Worm (Caenorhabditis elegans) whole organism, L2 larva: Measurements from ENCODE around the gene Y38C1AA.1.

Source experiments
- C34F6.9 ChIP-seq: fragments of 150-350 bp; optimal IDR thresholded peaks from 2 replicates; lab custom pipeline; 2014; ENCODE audit warnings: missing biosample characterization, missing genetic modification characterization
- F13H6.1 ChIP-seq: sonication (generic microtip); optimal IDR thresholded peaks from 2 replicates; lab custom pipeline; 2016; ENCODE audit warnings: missing genetic modification characterization, missing compliant biosample characterization
- R02D3.7 ChIP-seq: fragments of 150-350 bp; optimal IDR thresholded peaks from 2 replicates; lab custom pipeline; 2014; ENCODE audit warnings: missing biosample characterization, missing genetic modification characterization
- Y55F3AM.14 ChIP-seq: fragments of 200-800 bp; sonication (Bioruptor generic); optimal IDR thresholded peaks from 2 replicates; lab custom pipeline; 2018; ENCODE audit warnings: mild to moderate bottlenecking, missing genetic modification characterization, missing compliant biosample characterization
- ZK546.5 ChIP-seq: sonication (generic microtip); optimal IDR thresholded peaks from 2 replicates; lab custom pipeline; 2017; ENCODE audit warnings: missing biosample characterization, missing genetic modification characterization
- alr-1 ChIP-seq: fragments of 150-350 bp; optimal IDR thresholded peaks from 2 replicates; lab custom pipeline; 2014; ENCODE audit warnings: missing biosample characterization, missing genetic modification characterization
- aly-2 ChIP-seq: fragments of 150-350 bp; optimal IDR thresholded peaks from 2 replicates; lab custom pipeline; 2014; ENCODE audit warnings: missing biosample characterization, missing genetic modification characterization
- ama-1 ChIP-seq: fragments of 150-350 bp; optimal IDR thresholded peaks from 2 replicates; lab custom pipeline; 2018; ENCODE audit warnings: inconsistent platforms
- blmp-1 ChIP-seq: sonication (generic microtip); optimal IDR thresholded peaks from 2 replicates; lab custom pipeline; 2017; ENCODE audit warnings: missing genetic modification characterization, mild to moderate bottlenecking, missing compliant biosample characterization, antibody characterized with exemption, moderate library complexity; ENCODE audit not compliant: insufficient read depth
- ceh-16 ChIP-seq: fragments of 150-350 bp; optimal IDR thresholded peaks from 2 replicates; lab custom pipeline; 2014; ENCODE audit warnings: missing biosample characterization, missing genetic modification characterization
- ceh-82 ChIP-seq: fragments of 150-350 bp; optimal IDR thresholded peaks from 2 replicates; lab custom pipeline; 2014; ENCODE audit warnings: missing biosample characterization, missing genetic modification characterization
- crh-2 ChIP-seq: sonication (generic microtip); optimal IDR thresholded peaks from 2 replicates; lab custom pipeline; 2017; ENCODE audit warnings: missing biosample characterization, missing genetic modification characterization
- dmd-4 ChIP-seq: sonication (generic microtip); optimal IDR thresholded peaks from 2 replicates; lab custom pipeline; 2017; ENCODE audit warnings: missing biosample characterization, missing genetic modification characterization
- egl-27 ChIP-seq: sonication (generic microtip); optimal IDR thresholded peaks from 3 replicates; lab custom pipeline; 2017; ENCODE audit warnings: missing biosample characterization, missing genetic modification reagents, missing genetic modification characterization
- elt-1 ChIP-seq: fragments of 150-350 bp; optimal IDR thresholded peaks from 2 replicates; lab custom pipeline; 2014; ENCODE audit warnings: missing biosample characterization, missing genetic modification characterization
- elt-3 ChIP-seq: sonication (generic microtip); optimal IDR thresholded peaks from 2 replicates; lab custom pipeline; 2017; ENCODE audit warnings: missing biosample characterization, missing genetic modification characterization
- fos-1 ChIP-seq: fragments of 150-350 bp; optimal IDR thresholded peaks from 2 replicates; lab custom pipeline; 2014; ENCODE audit warnings: missing biosample characterization, missing genetic modification characterization
- gmeb-1 ChIP-seq: fragments of 150-350 bp; optimal IDR thresholded peaks from 2 replicates; lab custom pipeline; 2014; ENCODE audit warnings: missing biosample characterization, missing genetic modification characterization
- lin-11 ChIP-seq: fragments of 150-350 bp; sonication (generic microtip); optimal IDR thresholded peaks from 2 replicates; lab custom pipeline; 2014; ENCODE audit warnings: missing biosample characterization, missing genetic modification characterization, inconsistent platforms, mixed read lengths
- lin-13 ChIP-seq: fragments of 150-350 bp; optimal IDR thresholded peaks from 2 replicates; lab custom pipeline; 2014; ENCODE audit warnings: missing biosample characterization, missing genetic modification reagents, missing genetic modification characterization
- lin-39 ChIP-seq: fragments of 150-350 bp; optimal IDR thresholded peaks from 2 replicates; lab custom pipeline; 2014; ENCODE audit warnings: missing biosample characterization, missing genetic modification reagents, missing genetic modification characterization
- lsy-2 ChIP-seq, 2 experiments: fragments of 150-350 bp in 1 of 2; sonication (generic microtip) in 1 of 2; optimal IDR thresholded peaks; 2 replicates each; lab custom pipeline; 2014 to 2017; ENCODE audit warnings: missing biosample characterization in 2 of 2, missing genetic modification characterization in 2 of 2
- mab-5 ChIP-seq: fragments of 150-350 bp; optimal IDR thresholded peaks from 2 replicates; lab custom pipeline; 2014; ENCODE audit warnings: missing biosample characterization, missing genetic modification characterization
- mbf-1 ChIP-seq: sonication (generic microtip); optimal IDR thresholded peaks from 2 replicates; lab custom pipeline; 2017; ENCODE audit warnings: missing biosample characterization, missing genetic modification characterization
- mdl-1 ChIP-seq, 2 experiments: fragments of 150-350 bp in 1 of 2; sonication (generic microtip) in 1 of 2; optimal IDR thresholded peaks; 2 replicates each; lab custom pipeline; 2017; ENCODE audit warnings: missing biosample characterization in 2 of 2, missing genetic modification characterization in 2 of 2
- nhr-10 ChIP-seq: sonication (generic microtip); optimal IDR thresholded peaks from 2 replicates; lab custom pipeline; 2017; ENCODE audit warnings: missing biosample characterization, missing genetic modification characterization
- nhr-11 ChIP-seq: fragments of 150-350 bp; optimal IDR thresholded peaks from 2 replicates; lab custom pipeline; 2014; ENCODE audit warnings: missing biosample characterization, missing genetic modification characterization
- nhr-12 ChIP-seq: fragments of 150-350 bp; optimal IDR thresholded peaks from 2 replicates; lab custom pipeline; 2014; ENCODE audit warnings: missing biosample characterization, missing genetic modification characterization
- nhr-129 ChIP-seq: fragments of 150-350 bp; optimal IDR thresholded peaks from 2 replicates; lab custom pipeline; 2014; ENCODE audit warnings: missing biosample characterization, missing genetic modification characterization
- nhr-21 ChIP-seq: fragments of 150-350 bp; optimal IDR thresholded peaks from 2 replicates; lab custom pipeline; 2014; ENCODE audit warnings: missing biosample characterization, missing genetic modification characterization
- nhr-23 ChIP-seq: fragments of 150-350 bp; optimal IDR thresholded peaks from 2 replicates; lab custom pipeline; 2014; ENCODE audit warnings: missing biosample characterization, missing genetic modification reagents, missing genetic modification characterization
- nhr-237 ChIP-seq: fragments of 150-350 bp; optimal IDR thresholded peaks from 2 replicates; lab custom pipeline; 2014; ENCODE audit warnings: missing biosample characterization, missing genetic modification characterization
- nhr-25 ChIP-seq: fragments of 150-350 bp; sonication (generic microtip); optimal IDR thresholded peaks from 3 replicates; lab custom pipeline; 2014; ENCODE audit warnings: missing biosample characterization, missing genetic modification characterization
- nhr-6 ChIP-seq: fragments of 150-350 bp; optimal IDR thresholded peaks from 2 replicates; lab custom pipeline; 2014; ENCODE audit warnings: missing biosample characterization, missing genetic modification characterization
- nhr-77 ChIP-seq: fragments of 150-350 bp; optimal IDR thresholded peaks from 2 replicates; lab custom pipeline; 2014; ENCODE audit warnings: missing biosample characterization, missing genetic modification characterization
- peb-1 ChIP-seq: fragments of 150-350 bp; optimal IDR thresholded peaks from 2 replicates; lab custom pipeline; 2014; ENCODE audit warnings: missing biosample characterization, missing genetic modification characterization
- sem-4 ChIP-seq: fragments of 150-350 bp; optimal IDR thresholded peaks from 2 replicates; lab custom pipeline; 2014; ENCODE audit warnings: missing biosample characterization, missing genetic modification reagents, missing genetic modification characterization
- skn-1 ChIP-seq: sonication (generic microtip); optimal IDR thresholded peaks from 2 replicates; lab custom pipeline; 2017; ENCODE audit warnings: missing biosample characterization, missing genetic modification characterization
- sma-3 ChIP-seq: sonication (generic microtip); optimal IDR thresholded peaks from 2 replicates; lab custom pipeline; 2016; ENCODE audit warnings: missing genetic modification reagents, missing genetic modification characterization, missing compliant biosample characterization
- sma-9 ChIP-seq, 2 experiments: fragments of 150-350 bp in 1 of 2; sonication (generic microtip) in 1 of 2; optimal IDR thresholded peaks; 2 replicates each; lab custom pipeline; 2014 to 2016; ENCODE audit warnings: missing genetic modification characterization in 2 of 2, mild to moderate bottlenecking in 1 of 2, missing biosample characterization in 1 of 2, missing compliant biosample characterization in 1 of 2, missing genetic modification reagents in 1 of 2, moderate library complexity in 1 of 2
- snpc-4 ChIP-seq: fragments of 150-350 bp; optimal IDR thresholded peaks from 2 replicates; lab custom pipeline; 2014; ENCODE audit warnings: missing biosample characterization, missing genetic modification characterization
- unc-39 ChIP-seq: fragments of 150-350 bp; optimal IDR thresholded peaks from 2 replicates; lab custom pipeline; 2014; ENCODE audit warnings: missing biosample characterization, missing genetic modification characterization
- unc-55 ChIP-seq: fragments of 150-350 bp; sonication (generic microtip); optimal IDR thresholded peaks from 3 replicates; lab custom pipeline; 2014; ENCODE audit warnings: missing biosample characterization, missing genetic modification reagents, missing genetic modification characterization
- unc-62 ChIP-seq: fragments of 150-350 bp; optimal IDR thresholded peaks from 2 replicates; lab custom pipeline; 2014; ENCODE audit warnings: missing biosample characterization, missing genetic modification reagents, missing genetic modification characterization
- zag-1 ChIP-seq: fragments of 150-350 bp; optimal IDR thresholded peaks from 2 replicates; lab custom pipeline; 2014; ENCODE audit warnings: missing biosample characterization, missing genetic modification characterization
- ztf-1 ChIP-seq: fragments of 200-800 bp; sonication (Bioruptor generic); conservative IDR thresholded peaks from 2 replicates; pipeline ENCODE4 v1.3.6; 2022; ENCODE audit warnings: missing genetic modification characterization, missing compliant biosample characterization
- ztf-11 ChIP-seq: sonication (generic microtip); optimal IDR thresholded peaks from 2 replicates; lab custom pipeline; 2017; ENCODE audit warnings: missing biosample characterization, missing genetic modification characterization
- ztf-4 ChIP-seq: fragments of 150-350 bp; optimal IDR thresholded peaks from 2 replicates; lab custom pipeline; 2014; ENCODE audit warnings: missing biosample characterization, missing genetic modification characterization

Y38C1AA.1 gene

ce11 chrIV:255379-255857, 47.4 kb downstream of the Y38C1AA.1 start, which contains the start of gene rcat-1 (continued):
- TF ChIP-seq egl-27 (tag; lab: Kevin White, UChicago) (peak; percentile 8), dmd-4 (no peak), ceh-16 (tag; lab: Kevin White, UChicago) (no peak), fos-1 (tag; lab: Kevin White, UChicago) (peak; percentile 61), zag-1 (no peak), nhr-25 (tag; lab: Kevin White, UChicago) (peak; percentile 72)

- TF ChIP-seq dmd-4 (no peak), ztf-4 (no peak), blmp-1 (tag; lab: Kevin White, UChicago) (no peak), nhr-25 (tag; lab: Kevin White, UChicago) (peak; percentile 46), F13H6.1 (no peak), nhr-23 (tag; lab: Kevin White, UChicago) (no peak), nhr-6 (tag; lab: Kevin White, UChicago) (no peak), sma-3 (GFP tag; lab: Kevin White, UChicago) (peak; percentile 44), nhr-237 (no peak), R02D3.7 (tag; lab: Kevin White, UChicago) (no peak), egl-27 (tag; lab: Kevin White, UChicago) (no peak), C34F6.9 (tag; lab: Kevin White, UChicago) (peak; percentile 45), ama-1 (lab: Kevin White, UChicago) (no peak), elt-1 (tag; lab: Kevin White, UChicago) (no peak), snpc-4 (tag; lab: Kevin White, UChicago) (no peak), crh-2 (tag; lab: Kevin White, UChicago) (peak; percentile 22), mdl-1 (tag; optimal IDR thresholded peaks at IDR 0.05; lab: Kevin White, UChicago) (no peak), skn-1 (no peak), ZK546.5 (tag; lab: Kevin White, UChicago) (no peak), nhr-12 (tag; lab: Kevin White, UChicago) (no peak), mab-5 (no peak), fos-1 (tag; lab: Kevin White, UChicago) (no peak), nhr-11 (tag; lab: Kevin White, UChicago) (no peak), nhr-77 (tag; lab: Kevin White, UChicago) (no peak), unc-39 (tag; lab: Kevin White, UChicago) (no peak), nhr-21 (tag; lab: Kevin White, UChicago) (peak; percentile 19), sem-4 (tag; lab: Kevin White, UChicago) (no peak), ztf-11 (no peak), aly-2 (tag; lab: Kevin White, UChicago) (no peak), Y55F3AM.14 (GFP tag; lab: Kevin White, UChicago) (no peak), elt-3 (no peak), lin-13 (GFP tag; lab: Kevin White, UChicago) (peak; percentile 10), lsy-2 (tag; optimal IDR thresholded peaks at IDR 0.05; lab: Kevin White, UChicago) (peak in 1 of 2 experiments; percentile 70), ztf-1 (GFP tag; lab: Robert Waterston, UW) (no peak), ceh-16 (tag; lab: Kevin White, UChicago) (no peak), mbf-1 (tag; lab: Kevin White, UChicago) (no peak), nhr-129 (tag; lab: Kevin White, UChicago) (no peak), peb-1 (tag; lab: Kevin White, UChicago) (no peak), gmeb-1 (peak; percentile 24), lin-39 (tag; lab: Kevin White, UChicago) (no peak), nhr-10 (no peak), unc-62 (GFP tag; lab: Kevin White, UChicago) (no peak), sma-9 (GFP tag; optimal IDR thresholded peaks at IDR 0.05; lab: Kevin White, UChicago) (peak; percentile 62), sma-9 (tag; optimal IDR thresholded peaks at IDR 0.05; lab: Kevin White, UChicago) (no peak), lin-11 (no peak), zag-1 (no peak), alr-1 (tag; lab: Kevin White, UChicago) (no peak), ceh-82 (tag; lab: Kevin White, UChicago) (no peak), unc-55 (peak; percentile 50)
These were observed 49.1 kb downstream of the Y38C1AA.1 start, which contains the start of gene R02D3.8 for ce11 chrIV:257095-257494. Gene R02D3.8 (minus strand): TSS chrIV:257203.
